Worm (Caenorhabditis elegans) whole organism, L1 larva: ENCODE results near the gene wbp-11.

Source experiments
- F16B12.6 ChIP-seq: fragments of 150-350 bp; optimal IDR thresholded peaks from 2 replicates; lab custom pipeline; 2014; ENCODE audit warnings: missing biosample characterization, missing genetic modification characterization
- Y116A8C.19 ChIP-seq: sonication (generic microtip); optimal IDR thresholded peaks from 2 replicates; lab custom pipeline; 2016; ENCODE audit warnings: missing compliant biosample characterization, missing genetic modification characterization, borderline replicate concordance
- aha-1 ChIP-seq: fragments of 150-350 bp; optimal IDR thresholded peaks from 2 replicates; lab custom pipeline; 2014; ENCODE audit warnings: missing biosample characterization, missing genetic modification characterization
- alr-1 ChIP-seq: fragments of 200-800 bp; sonication (Bioruptor generic); optimal IDR thresholded peaks from 2 replicates; lab custom pipeline; 2018; ENCODE audit warnings: borderline replicate concordance, mild to moderate bottlenecking, missing genetic modification characterization, missing compliant biosample characterization
- ama-1 ChIP-seq: fragments of 150-350 bp; optimal IDR thresholded peaks from 2 replicates; lab custom pipeline; 2014
- ceh-63 ChIP-seq: fragments of 200-800 bp; sonication (Bioruptor generic); optimal IDR thresholded peaks from 2 replicates; lab custom pipeline; 2018; ENCODE audit warnings: mild to moderate bottlenecking, missing genetic modification characterization, missing compliant biosample characterization
- ceh-82 ChIP-seq, 3 experiments: fragments of 150-350 bp in 1 of 3; sonication (generic microtip) in 2 of 3; optimal IDR thresholded peaks; 2 replicates each; lab custom pipeline; 2014 to 2017; ENCODE audit warnings: missing biosample characterization in 3 of 3, missing genetic modification characterization in 3 of 3
- ceh-88 ChIP-seq: fragments of 200-800 bp; sonication (Bioruptor generic); IDR thresholded peaks from 2 replicates; pipeline ENCODE4 v1.3.6; 2022; ENCODE audit warnings: missing genetic modification characterization, missing compliant biosample characterization
- efl-1 ChIP-seq, 4 experiments: fragments of 150-350 bp; optimal IDR thresholded peaks in 3 of 4; peaks in 1 of 4; 1 replicate in 1 of 4; 2 replicates in 3 of 4; lab custom pipeline; 2014; ENCODE audit warnings: missing biosample characterization in 2 of 4, missing genetic modification characterization in 2 of 4, missing genetic modification reagents in 2 of 4
- egl-27 ChIP-seq, 2 experiments: fragments of 150-350 bp in 1 of 2; sonication (generic microtip); optimal IDR thresholded peaks; 3 replicates each; lab custom pipeline; 2017 to 2018; ENCODE audit warnings: missing biosample characterization in 2 of 2, missing genetic modification characterization in 2 of 2, missing genetic modification reagents in 2 of 2
- elt-2 ChIP-seq: sonication (generic microtip); optimal IDR thresholded peaks from 2 replicates; lab custom pipeline; 2016; ENCODE audit warnings: missing genetic modification characterization, mild to moderate bottlenecking, inconsistent platforms, missing compliant biosample characterization, missing genetic modification reagents
- ets-5 ChIP-seq: fragments of 200-800 bp; sonication (Bioruptor generic); IDR thresholded peaks from 2 replicates; pipeline ENCODE4 v1.3.6; 2022; ENCODE audit warnings: missing genetic modification characterization, missing compliant biosample characterization
- fkh-10 ChIP-seq: sonication (generic microtip); optimal IDR thresholded peaks from 2 replicates; lab custom pipeline; 2017; ENCODE audit warnings: missing biosample characterization, missing genetic modification reagents, missing genetic modification characterization
- fkh-4 ChIP-seq: sonication (generic microtip); optimal IDR thresholded peaks from 2 replicates; lab custom pipeline; 2016; ENCODE audit warnings: missing compliant biosample characterization, missing genetic modification characterization, borderline replicate concordance
- fkh-8 ChIP-seq: sonication (generic microtip); optimal IDR thresholded peaks from 2 replicates; lab custom pipeline; 2016; ENCODE audit warnings: mild to moderate bottlenecking, missing genetic modification characterization, missing compliant biosample characterization
- hlh-17 ChIP-seq: fragments of 200-800 bp; sonication (Bioruptor generic); optimal IDR thresholded peaks from 2 replicates; lab custom pipeline; 2018; ENCODE audit warnings: missing genetic modification characterization, mild to moderate bottlenecking, missing compliant biosample characterization, moderate library complexity, borderline replicate concordance
- isw-1 ChIP-seq: fragments of 200-800 bp; sonication (Bioruptor generic); IDR thresholded peaks from 2 replicates; pipeline ENCODE4 v1.3.6; 2022; ENCODE audit warnings: missing genetic modification characterization, missing compliant biosample characterization
- lin-13 ChIP-seq: fragments of 150-350 bp; optimal IDR thresholded peaks from 2 replicates; lab custom pipeline; 2014; ENCODE audit warnings: missing biosample characterization, missing genetic modification reagents, missing genetic modification characterization
- lin-14 ChIP-seq: fragments of 200-800 bp; sonication (Bioruptor generic); optimal IDR thresholded peaks from 2 replicates; lab custom pipeline; 2018; ENCODE audit warnings: mild to moderate bottlenecking, missing genetic modification characterization, moderate library complexity, missing compliant biosample characterization
- lin-39 ChIP-seq: fragments of 150-350 bp; optimal IDR thresholded peaks from 2 replicates; lab custom pipeline; 2014; ENCODE audit warnings: missing biosample characterization, missing genetic modification reagents, missing genetic modification characterization
- lir-3 ChIP-seq: sonication (generic microtip); optimal IDR thresholded peaks from 2 replicates; lab custom pipeline; 2016; ENCODE audit warnings: mild to moderate bottlenecking, missing genetic modification characterization, moderate library complexity, missing compliant biosample characterization; ENCODE audit not compliant: poor library complexity
- lsy-2 ChIP-seq, 2 experiments: fragments of 150-350 bp; optimal IDR thresholded peaks; 2 replicates each; lab custom pipeline; 2014; ENCODE audit warnings: missing biosample characterization in 2 of 2, missing genetic modification characterization in 2 of 2
- mab-9 ChIP-seq: fragments of 200-800 bp; sonication (Bioruptor generic); IDR thresholded peaks from 2 replicates; pipeline ENCODE4 v1.3.6; 2022; ENCODE audit warnings: missing genetic modification reagents, missing genetic modification characterization, missing compliant biosample characterization
- mdl-1 ChIP-seq, 2 experiments: fragments of 150-350 bp; optimal IDR thresholded peaks; 2 replicates each; lab custom pipeline; 2014 to 2017; ENCODE audit warnings: missing biosample characterization in 2 of 2, missing genetic modification characterization in 2 of 2, inconsistent platforms in 1 of 2
- mep-1 ChIP-seq: fragments of 150-350 bp; optimal IDR thresholded peaks from 2 replicates; lab custom pipeline; 2014; ENCODE audit warnings: missing biosample characterization, missing genetic modification characterization
- nhr-12 ChIP-seq: sonication (generic microtip); optimal IDR thresholded peaks from 2 replicates; lab custom pipeline; 2017; ENCODE audit warnings: missing biosample characterization, missing genetic modification characterization
- nhr-19 ChIP-seq: fragments of 200-800 bp; sonication (Bioruptor generic); conservative IDR thresholded peaks from 2 replicates; pipeline ENCODE4 v1.3.6; 2022; ENCODE audit warnings: missing genetic modification characterization, missing compliant biosample characterization
- nhr-20 ChIP-seq: sonication (generic microtip); optimal IDR thresholded peaks from 2 replicates; lab custom pipeline; 2016; ENCODE audit warnings: mild to moderate bottlenecking, missing genetic modification characterization, missing compliant biosample characterization
- nhr-71 ChIP-seq: sonication (generic microtip); optimal IDR thresholded peaks from 2 replicates; lab custom pipeline; 2016; ENCODE audit warnings: mild to moderate bottlenecking, missing genetic modification characterization, moderate library complexity, missing compliant biosample characterization
- nhr-77 ChIP-seq: fragments of 150-350 bp; optimal IDR thresholded peaks from 2 replicates; lab custom pipeline; 2014; ENCODE audit warnings: missing biosample characterization, missing genetic modification characterization
- nhr-84 ChIP-seq: sonication (generic microtip); optimal IDR thresholded peaks from 2 replicates; lab custom pipeline; 2017; ENCODE audit warnings: missing biosample characterization, missing genetic modification characterization
- nhr-85 ChIP-seq: sonication (generic microtip); peaks from one replicate; lab custom pipeline; 2016; ENCODE audit warnings: missing genetic modification characterization, inconsistent platforms, missing compliant biosample characterization
- nhr-90 ChIP-seq: sonication (generic microtip); optimal IDR thresholded peaks from 2 replicates; lab custom pipeline; 2016; ENCODE audit warnings: mild to moderate bottlenecking, missing genetic modification characterization, missing compliant biosample characterization; ENCODE audit not compliant: poor library complexity
- pag-3 ChIP-seq: sonication (generic microtip); optimal IDR thresholded peaks from 2 replicates; lab custom pipeline; 2017; ENCODE audit warnings: missing genetic modification characterization, mild to moderate bottlenecking, missing compliant biosample characterization, antibody characterized with exemption, borderline replicate concordance; ENCODE audit not compliant: insufficient read depth
- pax-3 ChIP-seq: fragments of 200-800 bp; sonication (Bioruptor generic); optimal IDR thresholded peaks from 2 replicates; lab custom pipeline; 2018; ENCODE audit warnings: mild to moderate bottlenecking, missing genetic modification characterization, moderate library complexity, missing compliant biosample characterization
- pqm-1 ChIP-seq: sonication (generic microtip); optimal IDR thresholded peaks from 3 replicates; lab custom pipeline; 2017; ENCODE audit warnings: missing biosample characterization, missing genetic modification characterization
- rnt-1 ChIP-seq: sonication (generic microtip); optimal IDR thresholded peaks from 2 replicates; lab custom pipeline; 2016; ENCODE audit warnings: mild to moderate bottlenecking, missing genetic modification characterization, moderate library complexity, missing compliant biosample characterization
- skn-1 ChIP-seq: fragments of 150-350 bp; optimal IDR thresholded peaks from 2 replicates; lab custom pipeline; 2014; ENCODE audit warnings: missing biosample characterization, missing genetic modification characterization
- sptf-1 ChIP-seq: fragments of 150-350 bp; optimal IDR thresholded peaks from 2 replicates; lab custom pipeline; 2014; ENCODE audit warnings: missing biosample characterization, missing genetic modification characterization
- swsn-7 ChIP-seq: sonication (generic microtip); optimal IDR thresholded peaks from 2 replicates; lab custom pipeline; 2016; ENCODE audit warnings: missing genetic modification characterization, missing compliant biosample characterization
- unc-130 ChIP-seq: fragments of 150-350 bp; optimal IDR thresholded peaks from 2 replicates; lab custom pipeline; 2017; ENCODE audit warnings: missing biosample characterization, missing genetic modification characterization, inconsistent platforms
- unc-30 ChIP-seq: sonication (generic microtip); optimal IDR thresholded peaks from 2 replicates; lab custom pipeline; 2017; ENCODE audit warnings: missing biosample characterization, missing genetic modification characterization
- unc-62 ChIP-seq: fragments of 150-350 bp; optimal IDR thresholded peaks from 2 replicates; lab custom pipeline; 2014; ENCODE audit warnings: missing biosample characterization, missing genetic modification reagents, missing genetic modification characterization
- xbp-1 ChIP-seq: sonication (generic microtip); optimal IDR thresholded peaks from 2 replicates; lab custom pipeline; 2016; ENCODE audit warnings: missing genetic modification characterization, missing compliant biosample characterization
- zip-4 ChIP-seq: fragments of 200-800 bp; sonication (Bioruptor generic); optimal IDR thresholded peaks from 2 replicates; lab custom pipeline; 2018; ENCODE audit warnings: mild to moderate bottlenecking, missing genetic modification characterization, moderate library complexity, missing compliant biosample characterization

wbp-11 gene

DNA sequence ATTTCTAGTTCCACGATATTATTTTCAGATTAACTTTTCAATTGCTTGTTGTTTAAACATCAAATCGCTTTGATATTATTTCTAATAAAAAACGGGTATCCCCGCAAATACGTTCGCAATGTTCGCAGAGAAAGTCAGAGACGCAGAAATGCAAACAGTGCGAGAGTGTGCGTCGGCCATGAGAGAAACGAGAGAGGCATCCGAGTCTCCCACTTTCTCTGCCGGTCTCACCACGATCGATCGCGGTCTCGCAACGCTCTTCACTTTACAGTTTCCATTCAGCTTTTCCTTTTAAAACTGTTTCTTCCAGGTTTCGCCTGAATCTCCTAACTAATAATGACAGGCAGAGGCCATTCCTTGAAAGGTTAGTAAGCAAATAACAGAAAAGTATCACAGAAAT lies 1.6 kb downstream of the wbp-11 start, which contains the start of gene F33H1.4 (continued):
- TF ChIP-seq lsy-2 (tag; optimal IDR thresholded peaks at IDR 0.05; lab: Kevin White, UChicago) (peak; percentile 83 to 97), nhr-85 (tag; lab: Kevin White, UChicago) (peak; percentile 64), nhr-90 (tag; lab: Kevin White, UChicago) (peak; percentile 28), swsn-7 (peak; percentile 35), unc-130 (tag; lab: Kevin White, UChicago) (no peak), isw-1 (GFP tag; lab: Robert Waterston, UW) (no peak), unc-30 (tag; lab: Kevin White, UChicago) (no peak), nhr-71 (tag; lab: Kevin White, UChicago) (peak; percentile 61), ceh-82 (tag; optimal IDR thresholded peaks at IDR 0.05; lab: Kevin White, UChicago) (peak in 2 of 3 experiments; percentile 20 to 57), fkh-4 (tag; lab: Kevin White, UChicago) (no peak), pag-3 (tag; lab: Kevin White, UChicago) (no peak), skn-1 (tag; lab: Kevin White, UChicago) (peak; percentile 3), aha-1 (tag; lab: Kevin White, UChicago) (no peak), lir-3 (tag; lab: Kevin White, UChicago) (no peak), sptf-1 (tag; lab: Kevin White, UChicago) (no peak), ama-1 (lab: Kevin White, UChicago) (no peak), xbp-1 (tag; lab: Kevin White, UChicago) (peak; percentile 16), mep-1 (tag; lab: Kevin White, UChicago) (peak; percentile 70), nhr-12 (no peak), nhr-19 (GFP tag; lab: Robert Waterston, UW) (peak; percentile 17), efl-1 (optimal IDR thresholded peaks at IDR 0.05; lab: Kevin White, UChicago) (peak; percentile 68 to 84), efl-1 (GFP tag; optimal IDR thresholded peaks at IDR 0.05 in 1 of 2; lab: Kevin White, UChicago) (peak; percentile 50 to 95), Y116A8C.19 (tag; lab: Kevin White, UChicago) (no peak), pqm-1 (no peak), nhr-20 (tag; lab: Kevin White, UChicago) (peak; percentile 48), lin-39 (tag; lab: Kevin White, UChicago) (no peak), lin-13 (peak; percentile 98), unc-62 (GFP tag; lab: Kevin White, UChicago) (no peak), F16B12.6 (tag; lab: Kevin White, UChicago) (peak; percentile 23), zip-4 (GFP tag; lab: Kevin White, UChicago) (peak; percentile 30), alr-1 (tag; lab: Kevin White, UChicago) (no peak), egl-27 (tag; optimal IDR thresholded peaks at IDR 0.05; lab: Kevin White, UChicago) (no peak), mdl-1 (tag; optimal IDR thresholded peaks at IDR 0.05; lab: Kevin White, UChicago) (peak in 1 of 2 experiments; percentile 19), pax-3 (no peak), ceh-63 (GFP tag; lab: Kevin White, UChicago) (no peak), lin-14 (GFP tag; lab: Kevin White, UChicago) (peak; percentile 89), fkh-10 (GFP tag; lab: Kevin White, UChicago) (no peak), rnt-1 (tag; lab: Kevin White, UChicago) (peak; percentile 61), ceh-88 (no peak), mab-9 (GFP tag; lab: Robert Waterston, UW) (no peak), hlh-17 (GFP tag; lab: Kevin White, UChicago) (no peak), nhr-84 (tag; lab: Kevin White, UChicago) (no peak), fkh-8 (tag; lab: Kevin White, UChicago) (peak; percentile 50), nhr-77 (tag; lab: Kevin White, UChicago) (peak; percentile 23), elt-2 (tag; lab: Kevin White, UChicago) (no peak), ets-5 (no peak)
